Fruit fly (Drosophila melanogaster): ENCODE results near the gene CG15412.

- TF ChIP-seq Sin3A (optimal IDR thresholded peaks at IDR 0.05) (no peak), psq (optimal IDR thresholded peaks at IDR 0.05) (no peak)
These were observed 6.3 kb downstream of the CG15412 start for dm6 chr2L:3369083-3369653.
